Worm (Caenorhabditis elegans) whole organism, late embryonic: Measurements from ENCODE around the gene F53B3.6.

Experiments
- fkh-6 ChIP-seq: sonication (generic microtip); optimal IDR thresholded peaks from 2 replicates; lab custom pipeline; 2016; ENCODE audit warnings: missing genetic modification characterization, missing compliant biosample characterization

The F53B3.6 gene

ce11 chrX:2912689-2913088 lies 48.7 kb downstream of the F53B3.6 start:
- TF ChIP-seq fkh-6 (tag; lab: Kevin White, UChicago) = no peak
